Fruit fly (Drosophila melanogaster) whole organism, adult: ENCODE data around the gene CG1894.

Experiments
- CG12768 ChIP-seq: fragments of 200-800 bp; sonication (Bioruptor generic); optimal IDR thresholded peaks from 2 replicates; lab custom pipeline; 2017; ENCODE audit warnings: missing biosample characterization, missing genetic modification characterization, mild to moderate bottlenecking, moderate library complexity, missing genetic modification reagents
- CG7045 ChIP-seq: fragments of 200-800 bp; sonication (Bioruptor generic); optimal IDR thresholded peaks from 2 replicates; lab custom pipeline; 2017; ENCODE audit warnings: missing biosample characterization, mild to moderate bottlenecking, missing genetic modification characterization
- Clk ChIP-seq: fragments of 200-800 bp; sonication (Bioruptor generic); optimal IDR thresholded peaks from 2 replicates; lab custom pipeline; 2017; ENCODE audit warnings: missing biosample characterization, missing genetic modification characterization
- cnc ChIP-seq, 2 experiments: fragments of >200 bp; optimal IDR thresholded peaks; 2 replicates each; lab custom pipeline; 2017
- kay ChIP-seq: fragments of 200-800 bp; sonication (Bioruptor generic); peaks from one replicate; lab custom pipeline; 2016; ENCODE audit warnings: missing biosample characterization, missing genetic modification characterization, borderline replicate concordance
- ovo ChIP-seq: fragments of 200-800 bp; sonication (Bioruptor generic); optimal IDR thresholded peaks from 2 replicates; lab custom pipeline; 2016; ENCODE audit warnings: missing biosample characterization, missing genetic modification characterization
- pad ChIP-seq: fragments of 200-800 bp; sonication (Bioruptor generic); optimal IDR thresholded peaks from 3 replicates; lab custom pipeline; 2017; ENCODE audit warnings: missing biosample characterization, missing genetic modification characterization, mild to moderate bottlenecking, moderate library complexity, missing genetic modification reagents
- tj ChIP-seq: fragments of 200-800 bp; sonication (Bioruptor generic); optimal IDR thresholded peaks from 3 replicates; lab custom pipeline; 2017; ENCODE audit warnings: missing biosample characterization, mild to moderate bottlenecking, missing genetic modification characterization, moderate library complexity

DNA sequence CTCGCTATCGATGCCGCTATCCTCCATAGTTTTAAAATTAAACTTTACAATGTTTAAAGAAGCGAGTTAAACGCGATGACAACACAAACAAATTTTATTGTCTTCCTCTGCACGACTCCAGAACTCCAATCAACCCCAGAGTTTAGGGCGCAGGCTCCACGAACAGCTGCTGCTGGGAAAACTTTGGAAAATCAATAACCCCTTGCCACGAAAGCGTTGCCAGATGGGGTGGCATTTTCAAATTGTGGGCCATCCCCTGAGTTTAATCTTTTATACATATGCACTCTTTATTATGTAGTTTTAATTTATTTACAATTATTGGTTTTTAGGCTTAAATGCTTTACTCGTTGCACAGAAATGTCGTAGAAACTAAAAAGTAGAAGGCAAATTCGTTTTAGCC is 36.0 kb downstream of the CG1894 start, which contains the start of gene CG31051:
- TF ChIP-seq pad (GFP tag; lab: Kevin White, UChicago) (no peak), CG12768 (GFP tag; lab: Kevin White, UChicago) (no peak), kay (no peak), ovo (no peak), cnc (optimal IDR thresholded peaks at IDR 0.05; lab: Kevin White, UChicago) (no peak), tj (GFP tag; lab: Kevin White, UChicago) (no peak), Clk (GFP tag; lab: Kevin White, UChicago) (no peak), CG7045 (GFP tag; lab: Kevin White, UChicago) (no peak)
